Worm (Caenorhabditis elegans): ENCODE results near the gene C17F4.7.

DNA sequence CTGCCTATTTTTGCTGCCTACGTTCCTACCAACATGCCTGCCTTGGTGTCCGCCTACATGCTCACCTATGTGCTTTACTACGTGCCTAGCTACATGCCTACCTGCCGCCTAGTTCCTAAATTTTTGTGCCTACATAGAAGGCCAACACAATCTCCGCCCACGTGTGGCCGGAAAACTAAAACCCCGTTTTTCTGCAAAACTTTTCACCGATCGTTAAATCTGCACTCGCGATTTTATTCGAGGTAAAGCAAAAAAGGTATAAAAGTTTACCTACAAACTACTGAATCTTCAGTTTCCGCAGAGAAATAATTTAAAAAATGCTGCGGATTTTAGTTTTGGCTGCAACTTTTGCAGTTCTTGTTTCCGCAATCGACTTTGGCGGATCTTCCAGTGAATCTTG, 3.6 kb upstream of the C17F4.7 start, which contains the start of gene clec-124:
- TF ChIP-seq dpl-1 (GFP tag; optimal IDR thresholded peaks at IDR 0.05), result no peak
- TF ChIP-seq lin-15B (tag; optimal IDR thresholded peaks at IDR 0.05), result no peak

All from whole organism, L4 larva.